Worm (Caenorhabditis elegans): ENCODE data around the gene max-2.
A peak's percentile ranks its signal among the peaks of the same experiment; 100 is the strongest.

max-2 gene

ce11 chrII:13012684-13013083 lies 13.0 kb downstream of the max-2 start:
- TF ChIP-seq zip-8 (tag; optimal IDR thresholded peaks at IDR 0.05) (peak; percentile 46), bed-3 (GFP tag; optimal IDR thresholded peaks at IDR 0.05) (no peak)

ce11 chrII:13007717-13008461 lies 17.8 kb downstream of the max-2 start, which contains the start of gene oig-2:
Gene oig-2, minus strand, starts transcription at chrII:13008164.
- TF ChIP-seq nhr-237 (tag; optimal IDR thresholded peaks at IDR 0.05) (no peak), unc-120 (tag; optimal IDR thresholded peaks at IDR 0.05; ENCODE audit: poor library complexity, severe bottlenecking) (peak; percentile 17), lin-32 (GFP tag; optimal IDR thresholded peaks at IDR 0.05) (no peak), flh-1 (GFP tag; optimal IDR thresholded peaks at IDR 0.05) (no peak), hlh-1 (tag; optimal IDR thresholded peaks at IDR 0.05) (peak; percentile 91), lin-13 (tag; optimal IDR thresholded peaks at IDR 0.05) (no peak), ham-2 (GFP tag; optimal IDR thresholded peaks at IDR 0.05) (no peak), zip-8 (tag; optimal IDR thresholded peaks at IDR 0.05) (no peak), ceh-83 (GFP tag; optimal IDR thresholded peaks at IDR 0.05) (no peak), unc-62 (GFP tag; optimal IDR thresholded peaks at IDR 0.05) (peak; percentile 6), cnd-1 (tag; optimal IDR thresholded peaks at IDR 0.05) (no peak)

- TF ChIP-seq tbx-8 (GFP tag; optimal IDR thresholded peaks at IDR 0.05) = no peak
Observed at ce11 chrII:13006283-13006682, 19.4 kb downstream of the max-2 start.

ce11 chrII:13004872-13005252 lies 20.8 kb downstream of the max-2 start:
- no peak for TF ChIP-seq mep-1 (tag; optimal IDR thresholded peaks at IDR 0.05)
- no peak for TF ChIP-seq lsy-2 (tag; optimal IDR thresholded peaks at IDR 0.05)
- TF ChIP-seq mab-5 (tag; optimal IDR thresholded peaks at IDR 0.05) = no peak
- TF ChIP-seq nhr-12 (tag; optimal IDR thresholded peaks at IDR 0.05) = no peak
- no peak for TF ChIP-seq elt-1 (tag; optimal IDR thresholded peaks at IDR 0.05; ENCODE audit: borderline replicate concordance, insufficient read depth)
- TF ChIP-seq tbx-8 (GFP tag; optimal IDR thresholded peaks at IDR 0.05) = no peak
- no peak for TF ChIP-seq snpc-4 (tag; optimal IDR thresholded peaks at IDR 0.05)
- no peak for TF ChIP-seq unc-62 (GFP tag; optimal IDR thresholded peaks at IDR 0.05)
- no peak for TF ChIP-seq cnd-1 (tag; optimal IDR thresholded peaks at IDR 0.05)
- TF ChIP-seq ceh-39 (tag; optimal IDR thresholded peaks at IDR 0.05) = no peak
- no peak for TF ChIP-seq ces-1 (GFP tag; optimal IDR thresholded peaks at IDR 0.05)
- no peak for TF ChIP-seq ham-2 (GFP tag; optimal IDR thresholded peaks at IDR 0.05)
- no peak for TF ChIP-seq nhr-237 (tag; optimal IDR thresholded peaks at IDR 0.05)
- TF ChIP-seq nhr-28 (tag; optimal IDR thresholded peaks at IDR 0.05) = no peak

ce11 chrII:13004160-13004871 lies 21.3 kb downstream of the max-2 start:
- TF ChIP-seq nhr-237 (tag; optimal IDR thresholded peaks at IDR 0.05) (no peak), mab-5 (tag; optimal IDR thresholded peaks at IDR 0.05) (peak; percentile 69), pha-4 (tag; optimal IDR thresholded peaks at IDR 0.05) (no peak), ham-2 (GFP tag; optimal IDR thresholded peaks at IDR 0.05) (peak; percentile 6), mep-1 (tag; optimal IDR thresholded peaks at IDR 0.05) (no peak), elt-3 (tag; optimal IDR thresholded peaks at IDR 0.05) (peak; percentile 25), tbx-8 (GFP tag; optimal IDR thresholded peaks at IDR 0.05) (no peak), unc-62 (GFP tag; optimal IDR thresholded peaks at IDR 0.05) (peak; percentile 85)

- TF ChIP-seq nhr-28 (tag; optimal IDR thresholded peaks at IDR 0.05) (no peak), bed-3 (GFP tag; optimal IDR thresholded peaks at IDR 0.05) (no peak), flh-1 (GFP tag; optimal IDR thresholded peaks at IDR 0.05) (no peak)
Observed at ce11 chrII:13003244-13003643, 22.4 kb downstream of the max-2 start.

ce11 chrII:13000753-13001152 lies 24.9 kb downstream of the max-2 start, which contains the start of gene Y38F1A.8:
Gene Y38F1A.8, minus strand, starts transcription at chrII:13000853.
- TF ChIP-seq lin-13 (tag; optimal IDR thresholded peaks at IDR 0.05) = no peak
- TF ChIP-seq mab-5 (tag; optimal IDR thresholded peaks at IDR 0.05) = no peak
- no peak for TF ChIP-seq lin-32 (GFP tag; optimal IDR thresholded peaks at IDR 0.05)
- no peak for TF ChIP-seq nhr-28 (tag; optimal IDR thresholded peaks at IDR 0.05)
- no peak for TF ChIP-seq unc-120 (tag; optimal IDR thresholded peaks at IDR 0.05; ENCODE audit: poor library complexity, severe bottlenecking)

All from whole organism, mixed stage, embryonic.